Worm (Caenorhabditis elegans): Measurements from ENCODE around the gene kcc-3.

- no peak for TF ChIP-seq dao-5 (tag; optimal IDR thresholded peaks at IDR 0.05)
- no peak for TF ChIP-seq him-1 (tag; optimal IDR thresholded peaks at IDR 0.05)
Measured at ce11 chrII:7465519-7465918, 31.4 kb upstream of the kcc-3 start, which contains the start of gene sro-1.
